Fruit fly (Drosophila melanogaster): ENCODE data around the gene CG31668.

The CG31668 gene

DNA sequence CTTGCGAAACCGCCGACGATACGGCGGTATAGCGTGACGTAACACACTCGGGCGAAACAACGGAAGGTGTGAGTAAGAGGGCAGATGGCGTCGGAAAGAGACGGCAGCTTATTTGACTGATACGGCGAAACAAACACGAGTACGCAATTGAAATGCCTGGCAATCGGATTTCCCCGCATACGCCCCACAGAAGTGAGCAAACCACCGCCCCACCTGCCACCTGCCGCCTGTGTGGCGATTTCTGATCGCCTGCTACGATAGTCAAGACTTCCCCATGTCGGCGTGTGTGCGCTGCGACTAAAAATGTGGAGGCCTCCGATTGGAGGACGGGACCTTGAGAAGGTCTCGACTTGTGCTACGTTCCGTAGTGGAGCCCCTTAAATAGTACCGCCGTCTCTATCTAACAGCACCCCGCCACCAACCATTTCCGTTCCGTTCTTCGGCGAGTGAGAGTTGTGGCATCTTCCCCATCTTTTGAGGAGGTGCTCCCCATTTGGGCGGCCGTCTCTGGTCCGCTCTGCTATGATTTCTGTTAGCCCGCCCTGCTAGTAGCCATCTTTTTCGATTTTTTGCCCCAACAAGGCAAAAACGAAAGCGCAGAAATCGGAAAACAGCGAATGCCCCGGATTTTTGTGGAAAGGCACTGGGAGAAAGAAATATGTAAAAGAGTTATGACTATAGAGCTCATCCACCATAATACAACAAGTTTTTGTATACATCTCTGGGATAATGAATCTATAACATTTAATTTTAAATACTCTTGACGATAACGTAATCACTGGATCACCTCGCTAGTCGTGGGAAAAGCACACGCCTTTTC, 7.1 kb downstream of the CG31668 start (continued):
- TF ChIP-seq Nf-YA (GFP tag; IDR thresholded peaks at IDR 0.05) (no peak), CG6689 (GFP tag; IDR thresholded peaks at IDR 0.05) (no peak), bab2 (GFP tag; optimal IDR thresholded peaks at IDR 0.05) (peak; percentile 88), cas (GFP tag; IDR thresholded peaks at IDR 0.05) (no peak), CG1024 (GFP tag; IDR thresholded peaks at IDR 0.05) (no peak), klu (GFP tag; IDR thresholded peaks at IDR 0.05) (no peak), Meics (GFP tag; optimal IDR thresholded peaks at IDR 0.05) (peak; percentile 87), hb (GFP tag; IDR thresholded peaks at IDR 0.05; ENCODE audit: partially characterized antibody) (no peak), CG31388 (GFP tag; optimal IDR thresholded peaks at IDR 0.05) (peak; percentile 56), CG2875 (GFP tag; optimal IDR thresholded peaks at IDR 0.05) (peak; percentile 83), Mrtf (GFP tag; IDR thresholded peaks at IDR 0.05) (no peak), nmo (GFP tag; optimal IDR thresholded peaks at IDR 0.05) (peak; percentile 92), CG9797 (GFP tag; optimal IDR thresholded peaks at IDR 0.05) (peak; percentile 22), CG12744 (GFP tag; optimal IDR thresholded peaks at IDR 0.05) (peak; percentile 51), Dfd (GFP tag; optimal IDR thresholded peaks at IDR 0.05) (no peak), CG4404 (GFP tag; IDR thresholded peaks at IDR 0.05) (no peak), CG4617 (GFP tag; optimal IDR thresholded peaks at IDR 0.05; ENCODE audit: borderline replicate concordance) (peak; percentile 57), CG6654 (GFP tag; optimal IDR thresholded peaks at IDR 0.05) (peak; percentile 67), CG9437 (GFP tag; optimal IDR thresholded peaks at IDR 0.05) (peak; percentile 94), HLH4C (GFP tag; IDR thresholded peaks at IDR 0.05; ENCODE audit: partially characterized antibody) (no peak), CG10267 (tag; optimal IDR thresholded peaks at IDR 0.05) (peak; percentile 77), kay (GFP tag; optimal IDR thresholded peaks at IDR 0.05) (peak; percentile 83), CHES-1-like (GFP tag; optimal IDR thresholded peaks at IDR 0.05) (peak; percentile 80), trem (tag; optimal IDR thresholded peaks at IDR 0.05) (peak; percentile 65), gce (GFP tag; IDR thresholded peaks at IDR 0.05) (no peak), CG9609 (GFP tag; optimal IDR thresholded peaks at IDR 0.05) (peak; percentile 89), CG6254 (GFP tag; optimal IDR thresholded peaks at IDR 0.05) (peak; percentile 76), unpg (GFP tag; optimal IDR thresholded peaks at IDR 0.05) (peak; percentile 91), CG4730 (GFP tag; IDR thresholded peaks at IDR 0.05) (no peak), Lpt (GFP tag; optimal IDR thresholded peaks at IDR 0.05) (no peak), eyg (GFP tag; optimal IDR thresholded peaks at IDR 0.05) (peak; percentile 80), CG6813 (GFP tag; optimal IDR thresholded peaks at IDR 0.05) (peak; percentile 76), CG10147 (GFP tag; optimal IDR thresholded peaks at IDR 0.05) (peak; percentile 64), MTF-1 (GFP tag; optimal IDR thresholded peaks at IDR 0.05; ENCODE audit: borderline replicate concordance) (peak; percentile 60), CG10462 (GFP tag; optimal IDR thresholded peaks at IDR 0.05) (peak; percentile 78), CG34376 (GFP tag; optimal IDR thresholded peaks at IDR 0.05) (peak; percentile 71), CG7271 (tag; optimal IDR thresholded peaks at IDR 0.05) (peak; percentile 18), Drgx (GFP tag; IDR thresholded peaks at IDR 0.05) (no peak), dati (GFP tag; IDR thresholded peaks at IDR 0.05) (no peak), pnt (GFP tag; optimal IDR thresholded peaks at IDR 0.05) (peak; percentile 87), disco-r (GFP tag; optimal IDR thresholded peaks at IDR 0.05) (peak; percentile 59), sob (GFP tag; IDR thresholded peaks at IDR 0.05) (no peak), gsb (GFP tag; IDR thresholded peaks at IDR 0.05) (no peak), CG14860 (GFP tag; IDR thresholded peaks at IDR 0.05; ENCODE audit: partially characterized antibody) (no peak), Hr3 (GFP tag; optimal IDR thresholded peaks at IDR 0.05) (peak; percentile 89), hth (optimal IDR thresholded peaks at IDR 0.05) (no peak), Dbx (GFP tag; IDR thresholded peaks at IDR 0.05) (no peak), CG6683 (GFP tag; optimal IDR thresholded peaks at IDR 0.05) (peak; percentile 70), CG14710 (tag; optimal IDR thresholded peaks at IDR 0.05) (peak; percentile 82), exex (tag; optimal IDR thresholded peaks at IDR 0.05) (peak; percentile 36)
